Worm (Caenorhabditis elegans): Measurements from ENCODE around the gene sek-6.

DNA sequence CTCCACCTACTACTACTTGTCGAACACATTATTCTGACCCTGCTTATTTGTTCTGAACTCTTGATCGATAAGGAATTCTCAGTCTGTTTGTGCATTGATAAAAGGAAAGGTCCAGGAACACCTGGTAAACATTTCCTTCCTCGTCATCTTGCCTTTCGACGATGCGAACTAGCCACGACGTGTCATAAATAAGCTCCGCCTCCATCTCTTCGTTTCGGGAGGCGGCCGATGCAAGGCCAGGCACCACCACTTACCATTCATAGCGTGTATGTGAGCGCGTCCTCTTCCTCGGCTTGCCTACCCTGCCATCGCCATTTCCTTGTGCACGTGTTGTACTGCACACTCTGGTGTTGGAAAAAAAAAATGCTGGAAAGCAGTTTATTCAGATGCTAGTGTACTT, 42.1 kb upstream of the sek-6 start:
- TF ChIP-seq tbx-37 (GFP tag; conservative IDR thresholded peaks at IDR 0.05): no peak
- TF ChIP-seq ceh-13 (GFP tag; optimal IDR thresholded peaks at IDR 0.05): no peak
- TF ChIP-seq ama-1 (optimal IDR thresholded peaks at IDR 0.05): no peak
- TF ChIP-seq flt-1 (GFP tag; IDR thresholded peaks at IDR 0.05): no peak
- TF ChIP-seq hmg-4 (GFP tag; optimal IDR thresholded peaks at IDR 0.05): no peak
- no peak for TF ChIP-seq tra-4 (tag; optimal IDR thresholded peaks at IDR 0.05)

Data from whole organism, early embryonic.